Worm (Caenorhabditis elegans): ENCODE measurements around the gene C50E3.9.

DNA sequence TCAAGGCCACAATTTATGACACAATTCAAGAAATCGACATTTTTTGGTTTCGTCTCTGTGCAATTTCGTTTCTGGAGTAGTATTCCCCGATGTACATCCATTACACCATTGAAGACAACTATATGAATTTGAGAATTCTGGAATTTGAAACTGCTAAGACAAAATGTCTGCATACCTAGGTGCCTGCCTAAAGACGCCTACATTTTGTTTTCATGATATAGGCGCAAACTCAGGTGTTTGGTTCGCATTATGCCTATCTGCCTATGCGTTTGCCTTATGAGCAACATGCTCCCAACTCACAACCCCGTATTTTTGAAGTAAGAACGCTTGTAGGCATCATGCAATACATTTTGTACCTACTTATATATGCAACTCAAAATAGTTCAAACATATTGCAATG lies 29.1 kb downstream of the C50E3.9 start, which contains the start of gene F19F10.14:
- TF ChIP-seq unc-62 (GFP tag; optimal IDR thresholded peaks at IDR 0.05) (no peak), hmg-20 (GFP tag; IDR thresholded peaks at IDR 0.05) (no peak), sptf-2 (GFP tag; optimal IDR thresholded peaks at IDR 0.05) (no peak), attf-3 (GFP tag; conservative IDR thresholded peaks at IDR 0.05) (no peak), Y53F4B.3 (GFP tag; IDR thresholded peaks at IDR 0.05) (no peak), F23B12.7 (tag; optimal IDR thresholded peaks at IDR 0.05; ENCODE audit: insufficient read depth) (no peak), ekl-4 (GFP tag; IDR thresholded peaks at IDR 0.05) (no peak), C06A6.2 (GFP tag; conservative IDR thresholded peaks at IDR 0.05) (no peak), snpc-4 (GFP tag; optimal IDR thresholded peaks at IDR 0.05) (no peak), snpc-4 (tag; optimal IDR thresholded peaks at IDR 0.05) (no peak), zfh-2 (GFP tag; conservative IDR thresholded peaks at IDR 0.05) (no peak), madf-6 (GFP tag; IDR thresholded peaks at IDR 0.05) (no peak), ama-1 (optimal IDR thresholded peaks at IDR 0.05) (no peak), ama-1 (GFP tag; optimal IDR thresholded peaks at IDR 0.05) (no peak), hlh-26 (GFP tag; conservative IDR thresholded peaks at IDR 0.05) (no peak), repo-1 (tag; optimal IDR thresholded peaks at IDR 0.05) (no peak)

Data from whole organism, young adult.